Worm (Caenorhabditis elegans) whole organism, late embryonic: ENCODE measurements around the gene disl-2.
A peak's percentile ranks its signal among the peaks of the same experiment; 100 is the strongest.

Source experiments
- F13H6.1 ChIP-seq: sonication (generic microtip); optimal IDR thresholded peaks from 2 replicates; lab custom pipeline; 2016; ENCODE audit warnings: missing genetic modification characterization, missing compliant biosample characterization
- T23F11.4 ChIP-seq: fragments of 200-800 bp; sonication (Bioruptor generic); optimal IDR thresholded peaks from 2 replicates; lab custom pipeline; 2018; ENCODE audit warnings: mild to moderate bottlenecking, missing genetic modification characterization, missing compliant biosample characterization
- ahr-1 ChIP-seq: sonication (generic microtip); optimal IDR thresholded peaks from 2 replicates; lab custom pipeline; 2016; ENCODE audit warnings: missing genetic modification characterization, missing compliant biosample characterization
- ceh-14 ChIP-seq: sonication (generic microtip); optimal IDR thresholded peaks from 2 replicates; lab custom pipeline; 2016; ENCODE audit warnings: missing genotype, missing genetic modification characterization, missing compliant biosample characterization
- ceh-19 ChIP-seq: fragments of 200-800 bp; sonication (Bioruptor generic); optimal IDR thresholded peaks from 2 replicates; lab custom pipeline; 2018; ENCODE audit warnings: mild to moderate bottlenecking, missing genetic modification characterization, missing compliant biosample characterization
- ceh-2 ChIP-seq: sonication (generic microtip); optimal IDR thresholded peaks from 2 replicates; lab custom pipeline; 2016; ENCODE audit warnings: missing genotype, missing genetic modification characterization, missing compliant biosample characterization
- ceh-24 ChIP-seq: sonication (generic microtip); optimal IDR thresholded peaks from 2 replicates; lab custom pipeline; 2016; ENCODE audit warnings: mild to moderate bottlenecking, missing genetic modification characterization, missing compliant biosample characterization
- ceh-30 ChIP-seq: fragments of 150-350 bp; optimal IDR thresholded peaks from 2 replicates; lab custom pipeline; 2014; ENCODE audit warnings: missing biosample characterization, missing genetic modification characterization
- ceh-31 ChIP-seq: sonication (generic microtip); optimal IDR thresholded peaks from 2 replicates; lab custom pipeline; 2016; ENCODE audit warnings: missing genetic modification characterization, missing compliant biosample characterization
- ceh-34 ChIP-seq: sonication (generic microtip); optimal IDR thresholded peaks from 2 replicates; lab custom pipeline; 2016; ENCODE audit warnings: mild to moderate bottlenecking, missing genetic modification characterization, missing compliant biosample characterization
- ceh-48 ChIP-seq: sonication (generic microtip); optimal IDR thresholded peaks from 2 replicates; lab custom pipeline; 2016; ENCODE audit warnings: missing genetic modification characterization, inconsistent platforms, missing compliant biosample characterization
- ceh-6 ChIP-seq: fragments of 200-800 bp; sonication (Bioruptor generic); optimal IDR thresholded peaks from 2 replicates; lab custom pipeline; 2018; ENCODE audit warnings: mild to moderate bottlenecking, missing genetic modification characterization, missing compliant biosample characterization
- ceh-9 ChIP-seq: sonication (generic microtip); optimal IDR thresholded peaks from 2 replicates; lab custom pipeline; 2016; ENCODE audit warnings: mild to moderate bottlenecking, missing genetic modification characterization, inconsistent platforms, missing compliant biosample characterization
- elt-4 ChIP-seq: sonication (generic microtip); optimal IDR thresholded peaks from 2 replicates; lab custom pipeline; 2016; ENCODE audit warnings: missing genetic modification characterization, missing compliant biosample characterization
- eyg-1 ChIP-seq: sonication (generic microtip); optimal IDR thresholded peaks from 2 replicates; lab custom pipeline; 2016; ENCODE audit warnings: missing genotype, missing genetic modification characterization, missing compliant biosample characterization
- fkh-10 ChIP-seq: fragments of 150-350 bp; optimal IDR thresholded peaks from 2 replicates; lab custom pipeline; 2014; ENCODE audit warnings: missing biosample characterization, missing genetic modification reagents, missing genetic modification characterization
- fkh-6 ChIP-seq: sonication (generic microtip); optimal IDR thresholded peaks from 2 replicates; lab custom pipeline; 2016; ENCODE audit warnings: missing genetic modification characterization, missing compliant biosample characterization
- hlh-13 ChIP-seq: fragments of 200-800 bp; sonication (Bioruptor generic); optimal IDR thresholded peaks from 2 replicates; lab custom pipeline; 2018; ENCODE audit warnings: mild to moderate bottlenecking, missing genetic modification characterization, missing compliant biosample characterization
- hlh-30 ChIP-seq: sonication (generic microtip); optimal IDR thresholded peaks from 2 replicates; lab custom pipeline; 2017; ENCODE audit warnings: antibody characterized with exemption, missing genetic modification characterization, missing compliant biosample characterization; ENCODE audit not compliant: insufficient read depth
- hlh-6 ChIP-seq: sonication (generic microtip); optimal IDR thresholded peaks from 2 replicates; lab custom pipeline; 2016; ENCODE audit warnings: missing genotype, missing genetic modification characterization, missing compliant biosample characterization
- hlh-8 ChIP-seq: sonication (generic microtip); optimal IDR thresholded peaks from 2 replicates; lab custom pipeline; 2016; ENCODE audit warnings: missing genotype, missing genetic modification characterization, missing compliant biosample characterization
- lin-11 ChIP-seq: fragments of 200-800 bp; sonication (Bioruptor generic); optimal IDR thresholded peaks from 2 replicates; lab custom pipeline; 2018; ENCODE audit warnings: mild to moderate bottlenecking, missing genetic modification characterization, missing compliant biosample characterization
- mec-3 ChIP-seq: sonication (generic microtip); optimal IDR thresholded peaks from 2 replicates; lab custom pipeline; 2016; ENCODE audit warnings: borderline replicate concordance, missing genetic modification characterization, missing compliant biosample characterization
- nfya-1 ChIP-seq: sonication (generic microtip); optimal IDR thresholded peaks from 2 replicates; lab custom pipeline; 2017; ENCODE audit warnings: missing genetic modification characterization, mild to moderate bottlenecking, missing compliant biosample characterization, antibody characterized with exemption, moderate library complexity
- nhr-11 ChIP-seq: fragments of 150-350 bp; optimal IDR thresholded peaks from 2 replicates; lab custom pipeline; 2014; ENCODE audit warnings: missing biosample characterization, missing genetic modification characterization
- nhr-232 ChIP-seq: sonication (generic microtip); optimal IDR thresholded peaks from 2 replicates; lab custom pipeline; 2016; ENCODE audit warnings: missing genetic modification characterization, missing compliant biosample characterization
- npax-4 ChIP-seq: sonication (generic microtip); optimal IDR thresholded peaks from 2 replicates; lab custom pipeline; 2016; ENCODE audit warnings: missing genetic modification characterization, missing compliant biosample characterization
- odd-2 ChIP-seq: sonication (generic microtip); optimal IDR thresholded peaks from 2 replicates; lab custom pipeline; 2017; ENCODE audit warnings: antibody characterized with exemption, mild to moderate bottlenecking, missing genetic modification characterization, missing compliant biosample characterization
- pat-9 ChIP-seq: fragments of 200-800 bp; sonication (Bioruptor generic); optimal IDR thresholded peaks from 2 replicates; lab custom pipeline; 2018; ENCODE audit warnings: mild to moderate bottlenecking, missing genetic modification characterization, moderate library complexity, missing compliant biosample characterization
- pha-2 ChIP-seq: sonication (generic microtip); optimal IDR thresholded peaks from 2 replicates; lab custom pipeline; 2017; ENCODE audit warnings: mild to moderate bottlenecking, missing genetic modification characterization, missing compliant biosample characterization
- pha-4 ChIP-seq: fragments of 150-350 bp; optimal IDR thresholded peaks from 2 replicates; lab custom pipeline; 2018; ENCODE audit warnings: missing biosample characterization, missing genetic modification reagents, missing genetic modification characterization
- pros-1 ChIP-seq: fragments of 150-350 bp; optimal IDR thresholded peaks from 2 replicates; lab custom pipeline; 2014; ENCODE audit warnings: missing biosample characterization, missing genetic modification reagents, missing genetic modification characterization
- sox-2 ChIP-seq: fragments of 200-800 bp; sonication (Bioruptor generic); IDR thresholded peaks from 2 replicates; pipeline ENCODE4 v1.3.6; 2022; ENCODE audit warnings: missing genetic modification reagents, missing genetic modification characterization, missing compliant biosample characterization
- syd-9 ChIP-seq: sonication (generic microtip); optimal IDR thresholded peaks from 2 replicates; lab custom pipeline; 2016; ENCODE audit warnings: mild to moderate bottlenecking, missing genetic modification characterization, moderate library complexity, missing compliant biosample characterization
- tbx-2 ChIP-seq: sonication (generic microtip); optimal IDR thresholded peaks from 2 replicates; lab custom pipeline; 2016; ENCODE audit warnings: missing genetic modification characterization, missing compliant biosample characterization
- tbx-7 ChIP-seq: sonication (generic microtip); optimal IDR thresholded peaks from 2 replicates; lab custom pipeline; 2016; ENCODE audit warnings: missing genotype, missing genetic modification characterization, missing compliant biosample characterization
- unc-3 ChIP-seq, 2 experiments: fragments of 200-800 bp in 1 of 2; sonication (Bioruptor generic) in 1 of 2; sonication (generic microtip) in 1 of 2; conservative IDR thresholded peaks in 1 of 2; optimal IDR thresholded peaks in 1 of 2; 2 replicates each; pipeline versions ENCODE4 v1.3.6 to Lab custom; 2016 to 2022; ENCODE audit warnings: missing compliant biosample characterization in 2 of 2, missing genetic modification characterization in 2 of 2, missing genetic modification reagents in 1 of 2
- unc-42 ChIP-seq: sonication (generic microtip); optimal IDR thresholded peaks from 2 replicates; lab custom pipeline; 2016; ENCODE audit warnings: missing genotype, missing genetic modification characterization, missing compliant biosample characterization
- unc-55 ChIP-seq: sonication (generic microtip); optimal IDR thresholded peaks from 2 replicates; lab custom pipeline; 2017; ENCODE audit warnings: missing biosample characterization, missing genetic modification reagents, missing genetic modification characterization
- unc-86 ChIP-seq: sonication (generic microtip); optimal IDR thresholded peaks from 2 replicates; lab custom pipeline; 2016; ENCODE audit warnings: missing genetic modification characterization, missing compliant biosample characterization

Gene disl-2

ce11 chrIII:5449762-5450308 is 6.9 kb downstream of the disl-2 start, which contains the start of gene F48E8.8:
TSS of gene F48E8.8 (minus strand) at chrIII:5449812.
- TF ChIP-seq hlh-30 (tag; lab: Kevin White, UChicago) = peak; percentile 38
- TF ChIP-seq pha-4 = no peak
- peak; percentile 38 for TF ChIP-seq hlh-8 (tag; lab: Kevin White, UChicago)
- TF ChIP-seq ceh-2 (tag; lab: Kevin White, UChicago) = peak; percentile 20
- peak; percentile 34 for TF ChIP-seq ceh-31 (tag; lab: Kevin White, UChicago)
- TF ChIP-seq lin-11 (tag; lab: Kevin White, UChicago) = no peak
- no peak for TF ChIP-seq sox-2 (GFP tag; lab: Robert Waterston, UW)
- TF ChIP-seq tbx-2 (tag; lab: Kevin White, UChicago) = peak; percentile 75
- TF ChIP-seq unc-55 = peak; percentile 9
- peak; percentile 56 for TF ChIP-seq nfya-1
- TF ChIP-seq npax-4 (tag; lab: Kevin White, UChicago) = no peak
- peak; percentile 73 for TF ChIP-seq ceh-48 (tag; lab: Kevin White, UChicago)
- TF ChIP-seq ceh-14 (tag; lab: Kevin White, UChicago) = no peak
- no peak for TF ChIP-seq pat-9 (tag; lab: Kevin White, UChicago)
- no peak for TF ChIP-seq hlh-6 (tag; lab: Kevin White, UChicago)
- peak; percentile 39 for TF ChIP-seq unc-42 (tag; lab: Kevin White, UChicago)

- TF ChIP-seq fkh-6 (tag; lab: Kevin White, UChicago) = no peak
- no peak for TF ChIP-seq T23F11.4
- no peak for TF ChIP-seq fkh-10
- no peak for TF ChIP-seq pha-2 (tag; lab: Kevin White, UChicago)
- TF ChIP-seq ceh-6 (GFP tag; lab: Kevin White, UChicago) = no peak
- no peak for TF ChIP-seq pros-1 (tag; lab: Kevin White, UChicago)
- TF ChIP-seq nhr-11 (tag; lab: Kevin White, UChicago) = no peak
- no peak for TF ChIP-seq ceh-24
- no peak for TF ChIP-seq ceh-2 (tag; lab: Kevin White, UChicago)
- TF ChIP-seq syd-9 (tag; lab: Kevin White, UChicago) = no peak
- no peak for TF ChIP-seq F13H6.1
- TF ChIP-seq tbx-2 (tag; lab: Kevin White, UChicago) = no peak
Observed at ce11 chrIII:5450430-5450829, 7.5 kb downstream of the disl-2 start, which contains the start of gene paa-1. TSS of gene paa-1 (plus strand) at chrIII:5450730.

ce11 chrIII:5453290-5453689 is 10.3 kb downstream of the disl-2 start, which contains the start of gene F48E8.4:
TSS of gene F48E8.4 (plus strand) at chrIII:5453590.
- TF ChIP-seq mec-3 (tag; lab: Kevin White, UChicago) = no peak
- no peak for TF ChIP-seq eyg-1
- no peak for TF ChIP-seq unc-86 (tag; lab: Kevin White, UChicago)
- no peak for TF ChIP-seq ceh-6 (GFP tag; lab: Kevin White, UChicago)
- TF ChIP-seq nhr-232 (tag; lab: Kevin White, UChicago) = no peak
- TF ChIP-seq ceh-19 = no peak
- no peak for TF ChIP-seq F13H6.1
- TF ChIP-seq unc-42 (tag; lab: Kevin White, UChicago) = no peak
- no peak for TF ChIP-seq hlh-13 (GFP tag; lab: Kevin White, UChicago)
- no peak for TF ChIP-seq ceh-24
- no peak for TF ChIP-seq tbx-2 (tag; lab: Kevin White, UChicago)
- TF ChIP-seq tbx-7 (tag; lab: Kevin White, UChicago) = no peak
- no peak for TF ChIP-seq elt-4 (tag; lab: Kevin White, UChicago)

- TF ChIP-seq ceh-19 (no peak), tbx-2 (tag; lab: Kevin White, UChicago) (no peak), ceh-48 (tag; lab: Kevin White, UChicago) (no peak), pros-1 (tag; lab: Kevin White, UChicago) (no peak), ahr-1 (tag; lab: Kevin White, UChicago) (no peak), ceh-30 (tag; lab: Kevin White, UChicago) (no peak), nhr-232 (tag; lab: Kevin White, UChicago) (no peak), hlh-6 (tag; lab: Kevin White, UChicago) (no peak), eyg-1 (no peak), ceh-34 (no peak), unc-3 (GFP tag; conservative IDR thresholded peaks at IDR 0.05; lab: Robert Waterston, UW) (no peak), unc-3 (tag; optimal IDR thresholded peaks at IDR 0.05; lab: Kevin White, UChicago) (no peak), lin-11 (tag; lab: Kevin White, UChicago) (no peak), ceh-9 (tag; lab: Kevin White, UChicago) (no peak), odd-2 (tag; lab: Kevin White, UChicago) (no peak), ceh-14 (tag; lab: Kevin White, UChicago) (no peak), fkh-6 (tag; lab: Kevin White, UChicago) (no peak)
Observed at ce11 chrIII:5461079-5461478, 18.1 kb downstream of the disl-2 start, which contains the start of gene F48E8.3. TSS of gene F48E8.3 (plus strand) at chrIII:5461379.
